Worm (Caenorhabditis elegans): ENCODE measurements around the gene F40G9.6.

DNA sequence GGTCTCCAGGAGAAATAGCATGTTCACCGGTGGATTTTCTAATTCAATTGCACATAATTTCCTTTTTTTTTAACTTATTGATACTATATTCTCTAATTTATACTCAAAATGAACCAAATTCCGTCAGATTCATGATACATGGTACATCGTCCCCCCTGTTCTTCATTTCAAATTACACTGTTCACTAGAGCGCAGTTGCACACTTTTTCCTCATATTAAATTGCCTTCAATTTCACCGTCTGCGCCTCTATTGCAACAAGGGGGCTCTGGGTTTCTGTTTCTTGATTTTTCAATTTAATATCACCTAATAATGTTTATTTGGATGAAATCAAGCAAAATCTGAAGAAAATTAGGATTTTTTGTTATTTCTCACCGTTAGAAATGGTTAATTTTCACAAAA lies 47.7 kb upstream of the F40G9.6 start:
- TF ChIP-seq nhr-12 (tag; optimal IDR thresholded peaks at IDR 0.05) (no peak), mep-1 (tag; optimal IDR thresholded peaks at IDR 0.05) (peak; percentile 45), snpc-4 (tag; optimal IDR thresholded peaks at IDR 0.05) (no peak), pha-4 (tag; optimal IDR thresholded peaks at IDR 0.05) (peak; percentile 52), lin-13 (tag; optimal IDR thresholded peaks at IDR 0.05) (no peak), ceh-83 (GFP tag; optimal IDR thresholded peaks at IDR 0.05) (no peak)
